Worm (Caenorhabditis elegans): Measurements from ENCODE around the gene clec-258.

ce11 chrV:19756253-19756652 is 32.0 kb upstream of the clec-258 start, which contains the start of gene W04E12.9:
- TF ChIP-seq ztf-29 (GFP tag; IDR thresholded peaks at IDR 0.05), result no peak
- TF ChIP-seq flt-1 (GFP tag; IDR thresholded peaks at IDR 0.05), result no peak
- TF ChIP-seq med-1 (GFP tag; optimal IDR thresholded peaks at IDR 0.05; ENCODE audit: insufficient read depth), result no peak
- no peak for TF ChIP-seq cog-1 (tag; optimal IDR thresholded peaks at IDR 0.05)
- TF ChIP-seq tab-1 (GFP tag; IDR thresholded peaks at IDR 0.05), result no peak
